Worm (Caenorhabditis elegans) whole organism, L2 larva: ENCODE results near the gene mpz-5.

Experiments
- aly-2 ChIP-seq: fragments of 150-350 bp; optimal IDR thresholded peaks from 2 replicates; lab custom pipeline; 2014; ENCODE audit warnings: missing biosample characterization, missing genetic modification characterization
- nhr-237 ChIP-seq: fragments of 150-350 bp; optimal IDR thresholded peaks from 2 replicates; lab custom pipeline; 2014; ENCODE audit warnings: missing biosample characterization, missing genetic modification characterization

ce11 chrIV:10403193-10404058, 29.8 kb upstream of the mpz-5 start, which contains the start of gene gpa-7:
- TF ChIP-seq aly-2 (tag; lab: Kevin White, UChicago), result no peak
- no peak for TF ChIP-seq nhr-237
